Fruit fly (Drosophila melanogaster): ENCODE data around the gene Trp1.

Gene Trp1

DNA sequence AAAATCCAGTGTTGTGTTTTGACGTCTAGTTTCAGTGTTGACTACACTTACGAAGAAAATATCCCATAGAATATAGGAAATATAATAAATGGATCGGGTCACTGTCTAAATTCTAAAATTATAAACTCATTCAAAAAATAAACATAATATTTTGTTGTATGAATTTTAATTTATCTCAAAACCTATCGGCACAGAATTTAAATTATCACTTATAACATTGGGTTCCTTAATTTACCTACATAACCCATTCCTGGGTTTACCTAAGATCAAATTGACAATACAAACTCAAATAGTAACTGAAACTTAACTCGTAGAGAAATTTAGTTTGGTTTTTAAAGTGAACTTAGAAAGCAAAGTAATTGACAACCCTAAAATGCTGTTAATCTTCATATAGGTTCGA lies 12.6 kb upstream of the Trp1 start (continued):
- TF ChIP-seq CG15601 (tag; optimal IDR thresholded peaks at IDR 0.05) (peak; percentile 29), Lim3 (GFP tag; IDR thresholded peaks at IDR 0.05) (no peak), ash1 (GFP tag; optimal IDR thresholded peaks at IDR 0.05) (no peak), CG8478 (optimal IDR thresholded peaks at IDR 0.05) (no peak), Deaf1 (tag; optimal IDR thresholded peaks at IDR 0.05) (no peak), eve (GFP tag; optimal IDR thresholded peaks at IDR 0.05) (no peak), row (GFP tag; IDR thresholded peaks at IDR 0.05) (peak; percentile 53; the same call in 1 of the 3 replicates), hbn (GFP tag; IDR thresholded peaks at IDR 0.05; ENCODE audit: partially characterized antibody) (no peak), CG32767 (GFP tag; IDR thresholded peaks at IDR 0.05) (no peak), CG12391 (tag; optimal IDR thresholded peaks at IDR 0.05) (peak; percentile 48), CG10267 (tag; optimal IDR thresholded peaks at IDR 0.05) (peak; percentile 87), Dip3 (GFP tag; optimal IDR thresholded peaks at IDR 0.05) (no peak), zf30C (GFP tag; optimal IDR thresholded peaks at IDR 0.05) (no peak), cwo (GFP tag; optimal IDR thresholded peaks at IDR 0.05) (no peak), az2 (GFP tag; optimal IDR thresholded peaks at IDR 0.05) (peak; percentile 53), CG14710 (tag; optimal IDR thresholded peaks at IDR 0.05) (peak; percentile 70), CrebB (tag; optimal IDR thresholded peaks at IDR 0.05) (no peak), CG17612 (GFP tag; IDR thresholded peaks at IDR 0.05) (no peak), E2f1 (GFP tag; IDR thresholded peaks at IDR 0.05) (no peak), CG15696 (tag; optimal IDR thresholded peaks at IDR 0.05) (peak; percentile 41), nerfin-2 (GFP tag; IDR thresholded peaks at IDR 0.05; ENCODE audit: partially characterized antibody) (no peak), Jarid2 (GFP tag; optimal IDR thresholded peaks at IDR 0.05) (no peak), Ssrp (tag; optimal IDR thresholded peaks at IDR 0.05) (peak; percentile 46), schlank (tag; optimal IDR thresholded peaks at IDR 0.05) (no peak), fd3F (GFP tag; optimal IDR thresholded peaks at IDR 0.05) (no peak), BEAF-32 (GFP tag; optimal IDR thresholded peaks at IDR 0.05) (peak; percentile 14), CG17361 (GFP tag; IDR thresholded peaks at IDR 0.05) (peak; percentile 48; the same call in 1 of the 3 replicates), CG12236 (GFP tag; optimal IDR thresholded peaks at IDR 0.05) (no peak), gro (GFP tag; optimal IDR thresholded peaks at IDR 0.05) (no peak), Oaz (GFP tag; IDR thresholded peaks at IDR 0.05) (no peak), Mrtf (GFP tag; IDR thresholded peaks at IDR 0.05) (no peak), fd96Cb (tag; optimal IDR thresholded peaks at IDR 0.05) (no peak), CG32772 (GFP tag; IDR thresholded peaks at IDR 0.05) (no peak), Nf-YB (GFP tag; optimal IDR thresholded peaks at IDR 0.05) (no peak), CG30403 (GFP tag; optimal IDR thresholded peaks at IDR 0.05) (peak; percentile 22), seq (GFP tag; IDR thresholded peaks at IDR 0.05) (no peak), CG33557 (GFP tag; optimal IDR thresholded peaks at IDR 0.05) (peak; percentile 16), CG3281 (GFP tag; optimal IDR thresholded peaks at IDR 0.05) (no peak), ro (GFP tag; IDR thresholded peaks at IDR 0.05) (no peak), B-H2 (GFP tag; optimal IDR thresholded peaks at IDR 0.05) (no peak), CG4707 (GFP tag; optimal IDR thresholded peaks at IDR 0.05) (no peak), esg (GFP tag; conservative IDR thresholded peaks at IDR 0.05) (no peak), al (GFP tag; IDR thresholded peaks at IDR 0.05) (no peak), lov (optimal IDR thresholded peaks at IDR 0.05) (no peak), lov (GFP tag; IDR thresholded peaks at IDR 0.05) (no peak), Drgx (GFP tag; IDR thresholded peaks at IDR 0.05) (no peak), sisA (GFP tag; IDR thresholded peaks at IDR 0.05) (no peak), Camta (GFP tag; optimal IDR thresholded peaks at IDR 0.05) (peak; percentile 10), CG4424 (GFP tag; optimal IDR thresholded peaks at IDR 0.05) (no peak), Usf (GFP tag; optimal IDR thresholded peaks at IDR 0.05) (peak; percentile 0), Dip2 (GFP tag; IDR thresholded peaks at IDR 0.05) (no peak), pum (GFP tag; optimal IDR thresholded peaks at IDR 0.05) (peak; percentile 30)
